Fruit fly (Drosophila melanogaster) whole organism, pupa: Measurements from ENCODE around the gene Cypl.

Experiments
- CG10348 ChIP-seq: fragments of 200-800 bp; sonication (Bioruptor generic); IDR thresholded peaks from 2 replicates; pipeline ENCODE4 v1.3.6; 2022; ENCODE audit warnings: missing biosample characterization, missing genetic modification characterization
- CG12605 ChIP-seq: fragments of 200-800 bp; sonication (Bioruptor generic); IDR thresholded peaks from 2 replicates; pipeline ENCODE4 v1.3.6; 2022; ENCODE audit warnings: missing biosample characterization, missing genetic modification characterization
- CG13204 ChIP-seq: fragments of 200-800 bp; sonication (Bioruptor generic); optimal IDR thresholded peaks from 2 replicates; lab custom pipeline; 2018; ENCODE audit warnings: missing biosample characterization, mild to moderate bottlenecking, missing genetic modification characterization, moderate library complexity
- CG14655 ChIP-seq: fragments of 200-800 bp; sonication (Bioruptor generic); optimal IDR thresholded peaks from 3 replicates; lab custom pipeline; 2017; ENCODE audit warnings: mild to moderate bottlenecking, missing biosample characterization, missing genetic modification reagents, missing genetic modification characterization
- D1 ChIP-seq: fragments of 200-800 bp; sonication (Bioruptor generic); optimal IDR thresholded peaks from 2 replicates; lab custom pipeline; 2018; ENCODE audit warnings: missing biosample characterization, mild to moderate bottlenecking, missing genetic modification characterization, moderate library complexity
- Ets98B ChIP-seq: fragments of 200-800 bp; sonication (Bioruptor generic); IDR thresholded peaks from 2 replicates; pipeline ENCODE4 v1.3.6; 2022; ENCODE audit warnings: missing biosample characterization, missing genetic modification characterization

Cypl gene

dm6 chr3L:500351-501015 is 42.2 kb downstream of the Cypl start, which contains the start of the genes CG34267 and CG34268:
CG34267 (minus strand) TSS chr3L:500451.
CG34268 (plus strand) TSS chr3L:500965.
- TF ChIP-seq D1 (tag; lab: Kevin White, UChicago) (no peak), CG10348 (GFP tag; lab: Robert Waterston, UW) (no peak), CG14655 (GFP tag; lab: Kevin White, UChicago) (no peak), CG12605 (no peak), CG13204 (GFP tag; lab: Kevin White, UChicago) (no peak), Ets98B (GFP tag; lab: Robert Waterston, UW) (no peak)
